Worm (Caenorhabditis elegans): Measurements from ENCODE around the gene ceh-48.

Gene ceh-48

DNA sequence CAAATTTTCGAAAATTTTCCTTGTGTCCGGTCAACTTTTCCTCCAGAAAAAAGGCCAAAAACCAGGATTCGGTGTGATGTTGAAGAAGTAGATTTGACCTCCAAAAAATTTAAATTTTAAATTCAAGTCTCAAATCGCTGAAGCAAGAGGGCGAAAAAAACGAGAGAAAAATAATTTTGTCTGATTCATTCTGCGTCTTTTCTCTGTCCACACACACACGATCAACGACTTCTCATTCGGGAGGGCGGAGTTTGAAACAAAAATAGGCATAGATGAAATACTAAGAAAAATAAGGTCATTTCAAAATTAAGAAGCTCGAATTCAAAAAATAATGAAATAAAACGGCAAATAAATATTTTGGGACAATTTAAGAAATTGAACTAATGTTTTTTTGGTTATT, 47.4 kb downstream of the ceh-48 start, which contains the start of gene R13H7.2:
R13H7.2 (minus strand) TSS at position 101 of the 400 bp plus-strand sequence.
- no peak for TF ChIP-seq zag-1 (tag; optimal IDR thresholded peaks at IDR 0.05)
- no peak for TF ChIP-seq ztf-1 (GFP tag; conservative IDR thresholded peaks at IDR 0.05)
- TF ChIP-seq mab-5 (tag; optimal IDR thresholded peaks at IDR 0.05): no peak
- TF ChIP-seq nhr-12 (tag; optimal IDR thresholded peaks at IDR 0.05): no peak
- TF ChIP-seq gmeb-1 (tag; optimal IDR thresholded peaks at IDR 0.05): no peak
- no peak for TF ChIP-seq mdl-1 (tag; optimal IDR thresholded peaks at IDR 0.05)
- TF ChIP-seq unc-39 (tag; optimal IDR thresholded peaks at IDR 0.05): no peak
- no peak for TF ChIP-seq nhr-6 (tag; optimal IDR thresholded peaks at IDR 0.05)
- TF ChIP-seq sma-9 (GFP tag; optimal IDR thresholded peaks at IDR 0.05): no peak
- TF ChIP-seq sma-9 (tag; optimal IDR thresholded peaks at IDR 0.05): no peak
